Worm (Caenorhabditis elegans) whole organism, L2 larva: ENCODE results near the gene nspc-18.

ENCODE experiments used
- blmp-1 ChIP-seq: sonication (generic microtip); optimal IDR thresholded peaks from 2 replicates; lab custom pipeline; 2017; ENCODE audit warnings: missing genetic modification characterization, mild to moderate bottlenecking, missing compliant biosample characterization, antibody characterized with exemption, moderate library complexity; ENCODE audit not compliant: insufficient read depth
- ztf-11 ChIP-seq: sonication (generic microtip); optimal IDR thresholded peaks from 2 replicates; lab custom pipeline; 2017; ENCODE audit warnings: missing biosample characterization, missing genetic modification characterization

- TF ChIP-seq blmp-1 (tag; lab: Kevin White, UChicago) (peak; percentile 68), ztf-11 (tag; lab: Kevin White, UChicago) (no peak)
Observed at ce11 chrX:14502116-14502587, 25.3 kb downstream of the nspc-18 start.
